Worm (Caenorhabditis elegans) whole organism, young adult: Measurements from ENCODE around the gene Y49F6B.19.

Experiments used
- C06A6.2 ChIP-seq: fragments of 200-800 bp; sonication (Bioruptor generic); conservative IDR thresholded peaks from 2 replicates; pipeline ENCODE4 v1.3.6; 2022; ENCODE audit warnings: missing genetic modification characterization, missing compliant biosample characterization
- F23B12.7 ChIP-seq: sonication (generic microtip); optimal IDR thresholded peaks from 2 replicates; lab custom pipeline; 2017; ENCODE audit warnings: missing genetic modification characterization, mild to moderate bottlenecking, missing compliant biosample characterization, antibody characterized with exemption, moderate library complexity; ENCODE audit not compliant: insufficient read depth
- F49E8.2 ChIP-seq: sonication (generic microtip); optimal IDR thresholded peaks from 3 replicates; lab custom pipeline; 2017; ENCODE audit warnings: missing genetic modification characterization, mild to moderate bottlenecking, missing compliant biosample characterization, antibody characterized with exemption, moderate library complexity; ENCODE audit not compliant: insufficient read depth
- F57C9.4 ChIP-seq: sonication (generic microtip); optimal IDR thresholded peaks from 2 replicates; lab custom pipeline; 2017; ENCODE audit warnings: mild to moderate bottlenecking, missing genetic modification characterization, missing compliant biosample characterization
- K12H6.12 ChIP-seq: fragments of 200-800 bp; sonication (Bioruptor generic); optimal IDR thresholded peaks from 2 replicates; lab custom pipeline; 2018; ENCODE audit warnings: mild to moderate bottlenecking, missing genetic modification characterization, missing compliant biosample characterization
- T07F8.4 ChIP-seq: sonication (generic microtip); optimal IDR thresholded peaks from 2 replicates; lab custom pipeline; 2016; ENCODE audit warnings: mild to moderate bottlenecking, missing genetic modification characterization, moderate library complexity, missing compliant biosample characterization
- Y53F4B.3 ChIP-seq: fragments of 200-800 bp; sonication (Bioruptor generic); IDR thresholded peaks from 2 replicates; pipeline ENCODE4 v1.3.6; 2022; ENCODE audit warnings: missing genetic modification reagents, missing genetic modification characterization, missing compliant biosample characterization
- Y95B8A.8 ChIP-seq: fragments of 200-800 bp; sonication (Bioruptor generic); IDR thresholded peaks from 2 replicates; pipeline ENCODE4 v1.3.6; 2022; ENCODE audit warnings: missing genetic modification reagents, missing genetic modification characterization, missing compliant biosample characterization
- ama-1 ChIP-seq, 3 experiments: fragments of 150-350 bp in 1 of 3; sonication (generic microtip) in 2 of 3; optimal IDR thresholded peaks; 2 replicates each; lab custom pipeline; 2014 to 2018; ENCODE audit warnings: missing biosample characterization in 2 of 3, missing genetic modification characterization in 2 of 3, missing genetic modification reagents in 2 of 3
- cebp-2 ChIP-seq: fragments of 200-800 bp; sonication (Bioruptor generic); IDR thresholded peaks from 2 replicates; pipeline ENCODE4 v1.3.6; 2022; ENCODE audit warnings: missing genetic modification characterization, missing compliant biosample characterization
- ceh-91 ChIP-seq: fragments of 200-800 bp; sonication (Bioruptor generic); IDR thresholded peaks from 2 replicates; pipeline ENCODE4 v1.3.6; 2022; ENCODE audit warnings: missing genetic modification reagents, missing genetic modification characterization, missing compliant biosample characterization
- dox-1 ChIP-seq: fragments of 200-800 bp; sonication (Bioruptor generic); IDR thresholded peaks from 2 replicates; pipeline ENCODE4 v1.3.6; 2022; ENCODE audit warnings: missing genetic modification reagents, missing genetic modification characterization, missing compliant biosample characterization
- dpff-1 ChIP-seq: sonication (generic microtip); optimal IDR thresholded peaks from 2 replicates; lab custom pipeline; 2017; ENCODE audit warnings: mild to moderate bottlenecking, missing genetic modification characterization, missing compliant biosample characterization
- fkh-3 ChIP-seq: sonication (generic microtip); optimal IDR thresholded peaks from 2 replicates; lab custom pipeline; 2016; ENCODE audit warnings: mild to moderate bottlenecking, missing genetic modification characterization, missing compliant biosample characterization
- hlh-26 ChIP-seq: fragments of 200-800 bp; sonication (Bioruptor generic); conservative IDR thresholded peaks from 2 replicates; pipeline ENCODE4 v1.3.6; 2022; ENCODE audit warnings: missing genetic modification reagents, missing genetic modification characterization, missing compliant biosample characterization
- hmg-1.2 ChIP-seq: fragments of 200-800 bp; sonication (Bioruptor generic); IDR thresholded peaks from 2 replicates; pipeline ENCODE4 v1.3.6; 2022; ENCODE audit warnings: missing genetic modification reagents, missing genetic modification characterization, missing compliant biosample characterization
- hrde-1 ChIP-seq: sonication (generic microtip); optimal IDR thresholded peaks from 2 replicates; lab custom pipeline; 2016; ENCODE audit warnings: missing genetic modification characterization, mild to moderate bottlenecking, missing compliant biosample characterization, moderate library complexity, missing genotype, missing genetic modification reagents, borderline replicate concordance
- hsf-1 ChIP-seq: fragments of 200-800 bp; sonication (Bioruptor generic); IDR thresholded peaks from 2 replicates; pipeline ENCODE4 v1.3.6; 2022; ENCODE audit warnings: missing genetic modification reagents, missing genetic modification characterization, missing compliant biosample characterization
- madf-10 ChIP-seq: sonication (generic microtip); optimal IDR thresholded peaks from 2 replicates; lab custom pipeline; 2016; ENCODE audit warnings: mild to moderate bottlenecking, missing genetic modification characterization, missing compliant biosample characterization
- madf-3 ChIP-seq: fragments of 200-800 bp; sonication (Bioruptor generic); IDR thresholded peaks from 2 replicates; pipeline ENCODE4 v1.3.6; 2022; ENCODE audit warnings: missing genetic modification reagents, missing genetic modification characterization, missing compliant biosample characterization
- mxl-1 ChIP-seq: sonication (generic microtip); optimal IDR thresholded peaks from 2 replicates; lab custom pipeline; 2016; ENCODE audit warnings: missing genetic modification characterization, missing compliant biosample characterization
- nfya-2 ChIP-seq: fragments of 200-800 bp; sonication (Bioruptor generic); IDR thresholded peaks from 2 replicates; pipeline ENCODE4 v1.3.6; 2022; ENCODE audit warnings: missing genetic modification reagents, missing genetic modification characterization, missing compliant biosample characterization
- nhr-179 ChIP-seq: sonication (generic microtip); optimal IDR thresholded peaks from 2 replicates; lab custom pipeline; 2016; ENCODE audit warnings: mild to moderate bottlenecking, missing genetic modification characterization, missing compliant biosample characterization
- snpc-1.3 ChIP-seq: sonication (generic microtip); optimal IDR thresholded peaks from 2 replicates; lab custom pipeline; 2017; ENCODE audit warnings: missing genetic modification characterization, mild to moderate bottlenecking, missing compliant biosample characterization, antibody characterized with exemption, moderate library complexity, missing genotype, missing genetic modification reagents; ENCODE audit not compliant: insufficient read depth
- snpc-3.4 ChIP-seq: sonication (generic microtip); optimal IDR thresholded peaks from 2 replicates; lab custom pipeline; 2017; ENCODE audit warnings: missing genetic modification characterization, mild to moderate bottlenecking, missing compliant biosample characterization, antibody characterized with exemption, moderate library complexity, missing genotype, missing genetic modification reagents
- snpc-4 ChIP-seq, 5 experiments: fragments of 150-350 bp in 1 of 5; sonication (generic microtip) in 4 of 5; optimal IDR thresholded peaks; 2 replicates each; lab custom pipeline; 2014 to 2018; ENCODE audit warnings: missing genetic modification characterization in 5 of 5, missing biosample characterization in 3 of 5, antibody characterized with exemption in 2 of 5, mild to moderate bottlenecking in 2 of 5, missing compliant biosample characterization in 2 of 5, missing genotype in 2 of 5, moderate library complexity in 2 of 5, missing genetic modification reagents in 1 of 5
- sptf-2 ChIP-seq: fragments of 200-800 bp; sonication (Bioruptor generic); optimal IDR thresholded peaks from 2 replicates; lab custom pipeline; 2018; ENCODE audit warnings: mild to moderate bottlenecking, missing genetic modification characterization, missing compliant biosample characterization
- unc-130 ChIP-seq: sonication (generic microtip); optimal IDR thresholded peaks from 2 replicates; lab custom pipeline; 2016; ENCODE audit warnings: missing genetic modification reagents, missing genetic modification characterization, missing compliant biosample characterization
- xnd-1 ChIP-seq: sonication (generic microtip); optimal IDR thresholded peaks from 2 replicates; lab custom pipeline; 2016; ENCODE audit warnings: missing genotype, missing genetic modification reagents, missing genetic modification characterization, missing compliant biosample characterization
- ztf-22 ChIP-seq: fragments of 200-800 bp; sonication (Bioruptor generic); optimal IDR thresholded peaks from 2 replicates; lab custom pipeline; 2018; ENCODE audit warnings: mild to moderate bottlenecking, missing genetic modification characterization, moderate library complexity, missing compliant biosample characterization
- ztf-25 ChIP-seq: fragments of 200-800 bp; sonication (Bioruptor generic); IDR thresholded peaks from 2 replicates; pipeline ENCODE4 v1.3.6; 2022; ENCODE audit warnings: missing genetic modification reagents, missing genetic modification characterization, missing compliant biosample characterization
- ztf-26 ChIP-seq: sonication (generic microtip); optimal IDR thresholded peaks from 2 replicates; lab custom pipeline; 2017; ENCODE audit warnings: missing genetic modification characterization, missing compliant biosample characterization

The Y49F6B.19 gene

DNA sequence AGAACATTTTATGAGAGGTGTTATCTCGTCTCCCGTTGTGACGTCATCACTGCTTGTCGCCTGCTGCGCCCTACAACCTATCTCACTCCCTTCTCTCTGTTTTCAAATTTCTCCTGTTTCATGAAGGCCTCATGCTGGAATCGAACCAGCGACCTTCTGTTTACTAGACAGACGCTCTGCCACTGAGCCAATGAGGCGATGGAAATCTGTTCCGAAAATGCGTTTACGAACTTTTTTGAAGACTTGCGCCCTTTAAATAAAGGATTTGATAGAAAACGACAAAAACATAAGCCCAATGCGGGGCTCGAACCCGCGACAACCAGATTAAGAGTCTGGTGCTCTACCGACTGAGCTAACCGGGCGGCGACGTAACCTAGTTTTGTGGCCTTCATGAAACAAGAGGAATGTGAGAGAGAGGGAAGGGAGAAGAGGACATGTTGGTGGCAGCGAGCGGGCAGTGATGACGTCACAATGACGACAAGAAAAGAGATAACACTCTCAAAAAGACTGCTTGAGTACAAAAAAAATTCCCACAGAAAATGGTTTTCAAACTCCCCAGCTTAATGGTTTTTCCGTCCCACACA lies 6.9 kb upstream of the Y49F6B.19 start, which contains the start of gene clec-126 (continued):
- TF ChIP-seq madf-3 (GFP tag; lab: Robert Waterston, UW) = peak; percentile 16; the same call in 1 of the 2 replicates
- TF ChIP-seq Y95B8A.8 (GFP tag; lab: Robert Waterston, UW) = 0 out of 2 replicates have a peak, but pooled peaks have one; percentile 21
- no peak for TF ChIP-seq F57C9.4 (tag; lab: Kevin White, UChicago)
- peak; percentile 75 for TF ChIP-seq snpc-4 (GFP tag; optimal IDR thresholded peaks at IDR 0.05; lab: Kevin White, UChicago)
- TF ChIP-seq snpc-4 (tag; optimal IDR thresholded peaks at IDR 0.05; lab: Kevin White, UChicago) = peak; percentile 50 to 85 (median 82)
- TF ChIP-seq dox-1 = peak; percentile 89
- TF ChIP-seq F23B12.7 (tag; lab: Kevin White, UChicago) = peak; percentile 76
- peak; percentile 62 for TF ChIP-seq snpc-3.4 (tag; lab: Kevin White, UChicago)
- TF ChIP-seq mxl-1 (tag; lab: Kevin White, UChicago) = peak; percentile 78
- TF ChIP-seq unc-130 (GFP tag; lab: Kevin White, UChicago) = peak; percentile 80
- 0 out of 2 replicates have a peak, but pooled peaks have one; percentile 33 for TF ChIP-seq hsf-1
- TF ChIP-seq hlh-26 (GFP tag; lab: Robert Waterston, UW) = no peak
- TF ChIP-seq xnd-1 (tag; lab: Kevin White, UChicago) = peak; percentile 26
- no peak for TF ChIP-seq cebp-2 (GFP tag; lab: Robert Waterston, UW)
- peak; percentile 56 for TF ChIP-seq ztf-22 (GFP tag; lab: Kevin White, UChicago)
- TF ChIP-seq hrde-1 (tag; lab: Kevin White, UChicago) = peak; percentile 56
- no peak for TF ChIP-seq ama-1 (optimal IDR thresholded peaks at IDR 0.05; lab: Kevin White, UChicago)
- peak; percentile 30 to 71 for TF ChIP-seq ama-1 (GFP tag; optimal IDR thresholded peaks at IDR 0.05; lab: Kevin White, UChicago)
- peak; percentile 87 for TF ChIP-seq madf-10 (tag; lab: Kevin White, UChicago)
- no peak for TF ChIP-seq Y53F4B.3 (GFP tag; lab: Robert Waterston, UW)
- TF ChIP-seq ztf-25 = no peak
- TF ChIP-seq nfya-2 (GFP tag; lab: Robert Waterston, UW) = no peak
- peak; percentile 93 for TF ChIP-seq ztf-26 (tag; lab: Kevin White, UChicago)
- TF ChIP-seq fkh-3 (tag; lab: Kevin White, UChicago) = peak; percentile 42
- TF ChIP-seq K12H6.12 (tag; lab: Kevin White, UChicago) = peak; percentile 62
- no peak for TF ChIP-seq F49E8.2 (tag; lab: Kevin White, UChicago)
- TF ChIP-seq nhr-179 (tag; lab: Kevin White, UChicago) = peak; percentile 53
- TF ChIP-seq dpff-1 (tag; lab: Kevin White, UChicago) = no peak
- 0 out of 2 replicates have a peak, but pooled peaks have one; percentile 29 for TF ChIP-seq ceh-91
- TF ChIP-seq sptf-2 = peak; percentile 28
- TF ChIP-seq snpc-1.3 = peak; percentile 80
- TF ChIP-seq T07F8.4 (tag; lab: Kevin White, UChicago) = peak; percentile 90

ce11 chrII:3516175-3516574 lies 4.0 kb upstream of the Y49F6B.19 start:
- TF ChIP-seq hmg-1.2 (GFP tag; lab: Robert Waterston, UW) (peak; percentile 90), madf-3 (GFP tag; lab: Robert Waterston, UW) (no peak), C06A6.2 (no peak)

DNA sequence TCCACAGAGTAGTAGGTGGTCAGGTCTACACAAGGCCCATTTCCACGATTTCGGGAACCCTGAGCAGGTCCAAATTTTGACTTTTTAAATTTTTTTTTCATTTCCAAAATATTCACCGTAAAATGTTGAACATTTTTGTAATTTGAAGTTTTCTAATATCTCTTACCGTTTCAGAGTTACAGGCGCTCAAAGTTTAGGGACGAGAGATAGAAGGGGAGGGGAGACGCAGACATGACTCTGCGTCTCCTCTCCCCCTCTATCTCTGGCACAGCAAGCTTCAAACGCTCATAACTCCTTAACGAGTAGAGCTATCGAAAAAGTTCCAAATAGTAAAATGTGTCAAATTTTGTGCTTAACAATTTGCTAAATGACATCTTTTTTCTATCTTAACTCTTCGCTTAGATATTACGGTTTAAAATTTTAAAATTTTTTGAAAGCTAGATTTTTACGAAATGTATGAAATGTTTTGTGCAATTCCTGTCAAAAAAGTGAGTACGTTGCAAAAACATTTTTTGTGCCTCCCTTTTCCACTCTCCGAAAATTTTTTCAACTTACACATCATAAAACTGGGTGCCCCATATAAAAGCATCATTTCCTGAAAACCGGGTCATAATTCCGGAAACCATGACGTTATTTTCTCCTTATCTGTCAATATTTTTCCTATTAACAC lies 3.4 kb upstream of the Y49F6B.19 start, which contains the start of the genes Y49F6B.14 and clec-125:
Gene Y49F6B.14 (minus strand): TSS at position 101 of the 670 bp plus-strand sequence.
Gene clec-125 (plus strand): TSS at position 620 of the 670 bp plus-strand sequence.
- TF ChIP-seq hmg-1.2 (GFP tag; lab: Robert Waterston, UW) (peak; percentile 75), C06A6.2 (no peak)
- TF ChIP-seq, all 124 proteins: peak for 1
